Worm (Caenorhabditis elegans) whole organism, midembryonic: ENCODE data around the gene Y38F2AL.12.

ENCODE experiments used
- flt-1 ChIP-seq: fragments of 200-800 bp; sonication (Bioruptor generic); IDR thresholded peaks from 2 replicates; pipeline ENCODE4 v1.3.6; 2022; ENCODE audit warnings: missing genetic modification characterization, missing compliant biosample characterization
- tab-1 ChIP-seq: fragments of 200-800 bp; sonication (Bioruptor generic); IDR thresholded peaks from 2 replicates; pipeline ENCODE4 v1.3.6; 2022; ENCODE audit warnings: missing genetic modification characterization, missing compliant biosample characterization
- ztf-23 ChIP-seq: fragments of 200-800 bp; sonication (Bioruptor generic); IDR thresholded peaks from 2 replicates; pipeline ENCODE4 v1.3.6; 2022; ENCODE audit warnings: missing genetic modification reagents, missing genetic modification characterization, missing compliant biosample characterization

- no peak for TF ChIP-seq ztf-23
- TF ChIP-seq tab-1 (GFP tag; lab: Robert Waterston, UW) = no peak
- no peak for TF ChIP-seq flt-1
These were observed 32.5 kb downstream of the Y38F2AL.12 start, which contains the start of the genes ppgn-1 and tftc-1 for ce11 chrIV:2348862-2349321.
